Fruit fly (Drosophila melanogaster): ENCODE measurements around the gene Rga.
A peak's percentile ranks its signal among the peaks of the same experiment; 100 is the strongest.

Gene Rga

DNA sequence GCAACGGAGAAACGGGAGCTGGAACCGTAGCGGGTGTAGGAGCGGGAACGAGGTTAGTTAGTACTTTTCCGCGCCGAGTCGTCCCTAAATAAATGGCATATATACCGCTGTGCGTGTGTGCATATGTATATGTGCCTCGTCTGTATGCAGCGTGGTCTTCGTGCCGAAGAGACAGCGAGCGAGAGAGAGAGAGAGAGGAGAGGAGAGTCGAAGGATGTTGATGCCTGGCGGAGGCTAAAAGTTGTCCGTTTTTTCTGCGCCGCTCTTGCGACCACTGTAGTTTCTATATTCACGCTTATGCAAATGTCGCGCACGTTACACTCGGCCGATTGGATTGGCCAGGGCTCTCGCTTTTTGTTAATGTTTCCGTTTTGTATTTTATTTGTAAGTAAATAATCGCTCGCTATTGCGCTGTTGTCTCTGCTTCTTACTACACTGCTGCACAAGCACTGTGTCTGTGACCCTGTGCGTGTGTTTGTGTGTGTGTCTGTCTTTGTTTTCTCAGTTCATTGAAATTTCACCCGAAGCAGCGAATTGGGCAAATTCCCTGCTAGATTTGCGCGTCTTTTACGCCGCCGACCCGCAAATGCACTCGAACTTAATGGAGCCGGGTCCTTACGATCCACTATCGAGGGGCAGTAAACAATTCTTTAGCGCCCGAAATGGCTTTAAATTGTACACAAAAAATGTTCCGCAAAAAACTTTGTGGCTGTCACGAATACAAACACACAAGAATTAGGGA is at the start of gene Rga (continued):
- TF ChIP-seq Dad (GFP tag; optimal IDR thresholded peaks at IDR 0.05) (no peak), CG15479 (GFP tag; optimal IDR thresholded peaks at IDR 0.05) (peak; percentile 99), ase (GFP tag; IDR thresholded peaks at IDR 0.05) (no peak), CG6813 (GFP tag; optimal IDR thresholded peaks at IDR 0.05) (no peak), Dbx (GFP tag; IDR thresholded peaks at IDR 0.05) (no peak), pfk (GFP tag; optimal IDR thresholded peaks at IDR 0.05) (no peak), B-H1 (GFP tag; IDR thresholded peaks at IDR 0.05) (no peak), CG34422 (GFP tag; IDR thresholded peaks at IDR 0.05) (peak; percentile 6; the same call in 1 of the 3 replicates), ap (GFP tag; IDR thresholded peaks at IDR 0.05) (no peak), Eip74EF (GFP tag; optimal IDR thresholded peaks at IDR 0.05) (no peak), CG17912 (GFP tag; optimal IDR thresholded peaks at IDR 0.05) (no peak), peb (GFP tag; IDR thresholded peaks at IDR 0.05) (no peak), zfh1 (GFP tag; IDR thresholded peaks at IDR 0.05) (no peak), TFAM (GFP tag; optimal IDR thresholded peaks at IDR 0.05) (no peak), Awh (GFP tag; IDR thresholded peaks at IDR 0.05) (no peak), tna (GFP tag; IDR thresholded peaks at IDR 0.05; ENCODE audit: partially characterized antibody) (no peak), gt (GFP tag; IDR thresholded peaks at IDR 0.05) (no peak), CG8944 (GFP tag; optimal IDR thresholded peaks at IDR 0.05) (no peak), Tbp (GFP tag; optimal IDR thresholded peaks at IDR 0.05) (no peak), CG15011 (GFP tag; optimal IDR thresholded peaks at IDR 0.05) (no peak), CG17186 (GFP tag; optimal IDR thresholded peaks at IDR 0.05) (no peak), MESR4 (GFP tag; optimal IDR thresholded peaks at IDR 0.05) (peak; percentile 91), CG17385 (GFP tag; optimal IDR thresholded peaks at IDR 0.05) (peak; percentile 95), unc-4 (GFP tag; IDR thresholded peaks at IDR 0.05; ENCODE audit: partially characterized antibody) (no peak), CG1832 (GFP tag; optimal IDR thresholded peaks at IDR 0.05) (peak; percentile 56), CG31365 (tag; optimal IDR thresholded peaks at IDR 0.05) (no peak), Dll (GFP tag; IDR thresholded peaks at IDR 0.05; ENCODE audit: partially characterized antibody) (no peak), slp2 (GFP tag; optimal IDR thresholded peaks at IDR 0.05) (no peak), Hmx (GFP tag; optimal IDR thresholded peaks at IDR 0.05) (no peak), crp (GFP tag; optimal IDR thresholded peaks at IDR 0.05) (no peak), Bdp1 (GFP tag; optimal IDR thresholded peaks at IDR 0.05) (no peak), BtbVII (GFP tag; optimal IDR thresholded peaks at IDR 0.05) (no peak), Med (GFP tag) (peak; percentile 30), Atf6 (GFP tag; IDR thresholded peaks at IDR 0.05) (no peak), emc (GFP tag; optimal IDR thresholded peaks at IDR 0.05) (no peak), ind (GFP tag; optimal IDR thresholded peaks at IDR 0.05) (no peak), CG6254 (GFP tag; optimal IDR thresholded peaks at IDR 0.05) (no peak), abd-A (tag; optimal IDR thresholded peaks at IDR 0.05) (no peak), CG32772 (GFP tag; IDR thresholded peaks at IDR 0.05) (no peak), MBD-R2 (GFP tag; IDR thresholded peaks at IDR 0.05) (no peak), CG31224 (GFP tag; IDR thresholded peaks at IDR 0.05) (no peak), Dref (GFP tag; IDR thresholded peaks at IDR 0.05) (no peak), kah (GFP tag; optimal IDR thresholded peaks at IDR 0.05) (no peak), ewg (GFP tag; optimal IDR thresholded peaks at IDR 0.05) (no peak), odd (GFP tag; optimal IDR thresholded peaks at IDR 0.05) (peak; percentile 17), CG9437 (GFP tag; optimal IDR thresholded peaks at IDR 0.05) (peak; percentile 32), CG18476 (GFP tag; optimal IDR thresholded peaks at IDR 0.05) (no peak), lola (GFP tag; optimal IDR thresholded peaks at IDR 0.05) (no peak), HLHmδ (GFP tag; optimal IDR thresholded peaks at IDR 0.05) (no peak), Dip3 (GFP tag; optimal IDR thresholded peaks at IDR 0.05) (no peak)

Data from whole organism, embryonic.